Worm (Caenorhabditis elegans) whole organism, L1 larva: Measurements from ENCODE around the gene F35E12.6.

Source experiments
- C34B4.2 ChIP-seq: sonication (generic microtip); optimal IDR thresholded peaks from 2 replicates; lab custom pipeline; 2017; ENCODE audit warnings: mild to moderate bottlenecking, missing genetic modification characterization, missing compliant biosample characterization
- aha-1 ChIP-seq: fragments of 150-350 bp; optimal IDR thresholded peaks from 2 replicates; lab custom pipeline; 2014; ENCODE audit warnings: missing biosample characterization, missing genetic modification characterization
- alr-1 ChIP-seq: fragments of 200-800 bp; sonication (Bioruptor generic); optimal IDR thresholded peaks from 2 replicates; lab custom pipeline; 2018; ENCODE audit warnings: borderline replicate concordance, mild to moderate bottlenecking, missing genetic modification characterization, missing compliant biosample characterization
- ceh-63 ChIP-seq: fragments of 200-800 bp; sonication (Bioruptor generic); optimal IDR thresholded peaks from 2 replicates; lab custom pipeline; 2018; ENCODE audit warnings: mild to moderate bottlenecking, missing genetic modification characterization, missing compliant biosample characterization
- ceh-82 ChIP-seq, 3 experiments: fragments of 150-350 bp in 1 of 3; sonication (generic microtip) in 2 of 3; optimal IDR thresholded peaks; 2 replicates each; lab custom pipeline; 2014 to 2017; ENCODE audit warnings: missing biosample characterization in 3 of 3, missing genetic modification characterization in 3 of 3
- ceh-88 ChIP-seq: fragments of 200-800 bp; sonication (Bioruptor generic); IDR thresholded peaks from 2 replicates; pipeline ENCODE4 v1.3.6; 2022; ENCODE audit warnings: missing genetic modification characterization, missing compliant biosample characterization
- ceh-90 ChIP-seq: sonication (generic microtip); optimal IDR thresholded peaks from 2 replicates; lab custom pipeline; 2016; ENCODE audit warnings: missing genetic modification characterization, missing compliant biosample characterization
- ces-1 ChIP-seq: fragments of 150-350 bp; optimal IDR thresholded peaks from 2 replicates; lab custom pipeline; 2014; ENCODE audit warnings: missing biosample characterization, missing genetic modification reagents, missing genetic modification characterization
- dsc-1 ChIP-seq: sonication (generic microtip); optimal IDR thresholded peaks from 2 replicates; lab custom pipeline; 2016; ENCODE audit warnings: mild to moderate bottlenecking, missing genetic modification characterization, missing compliant biosample characterization
- efl-1 ChIP-seq, 4 experiments: fragments of 150-350 bp; optimal IDR thresholded peaks in 3 of 4; peaks in 1 of 4; 1 replicate in 1 of 4; 2 replicates in 3 of 4; lab custom pipeline; 2014; ENCODE audit warnings: missing biosample characterization in 2 of 4, missing genetic modification characterization in 2 of 4, missing genetic modification reagents in 2 of 4
- efl-3 ChIP-seq: fragments of 200-800 bp; sonication (Bioruptor generic); optimal IDR thresholded peaks from 2 replicates; lab custom pipeline; 2018; ENCODE audit warnings: mild to moderate bottlenecking, missing genetic modification characterization, missing compliant biosample characterization
- egl-13 ChIP-seq: sonication (generic microtip); optimal IDR thresholded peaks from 2 replicates; lab custom pipeline; 2016; ENCODE audit warnings: missing genotype, missing genetic modification reagents, missing genetic modification characterization, missing compliant biosample characterization
- egl-27 ChIP-seq, 2 experiments: fragments of 150-350 bp in 1 of 2; sonication (generic microtip); optimal IDR thresholded peaks; 3 replicates each; lab custom pipeline; 2017 to 2018; ENCODE audit warnings: missing biosample characterization in 2 of 2, missing genetic modification characterization in 2 of 2, missing genetic modification reagents in 2 of 2
- elt-2 ChIP-seq: sonication (generic microtip); optimal IDR thresholded peaks from 2 replicates; lab custom pipeline; 2016; ENCODE audit warnings: missing genetic modification characterization, mild to moderate bottlenecking, inconsistent platforms, missing compliant biosample characterization, missing genetic modification reagents
- ets-5 ChIP-seq: fragments of 200-800 bp; sonication (Bioruptor generic); IDR thresholded peaks from 2 replicates; pipeline ENCODE4 v1.3.6; 2022; ENCODE audit warnings: missing genetic modification characterization, missing compliant biosample characterization
- fkh-4 ChIP-seq: sonication (generic microtip); optimal IDR thresholded peaks from 2 replicates; lab custom pipeline; 2016; ENCODE audit warnings: missing compliant biosample characterization, missing genetic modification characterization, borderline replicate concordance
- fkh-8 ChIP-seq: sonication (generic microtip); optimal IDR thresholded peaks from 2 replicates; lab custom pipeline; 2016; ENCODE audit warnings: mild to moderate bottlenecking, missing genetic modification characterization, missing compliant biosample characterization
- fos-1 ChIP-seq: fragments of 150-350 bp; optimal IDR thresholded peaks from 2 replicates; lab custom pipeline; 2014; ENCODE audit warnings: missing biosample characterization, missing genetic modification characterization
- hpl-2 ChIP-seq: fragments of 150-350 bp; optimal IDR thresholded peaks from 2 replicates; lab custom pipeline; 2014; ENCODE audit warnings: missing biosample characterization, missing genetic modification reagents, missing genetic modification characterization
- isw-1 ChIP-seq: fragments of 200-800 bp; sonication (Bioruptor generic); IDR thresholded peaks from 2 replicates; pipeline ENCODE4 v1.3.6; 2022; ENCODE audit warnings: missing genetic modification characterization, missing compliant biosample characterization
- jun-1 ChIP-seq: fragments of 150-350 bp; optimal IDR thresholded peaks from 2 replicates; lab custom pipeline; 2014; ENCODE audit warnings: missing biosample characterization, missing genetic modification reagents, missing genetic modification characterization
- lin-13 ChIP-seq: fragments of 150-350 bp; optimal IDR thresholded peaks from 2 replicates; lab custom pipeline; 2014; ENCODE audit warnings: missing biosample characterization, missing genetic modification reagents, missing genetic modification characterization
- lin-14 ChIP-seq: fragments of 200-800 bp; sonication (Bioruptor generic); optimal IDR thresholded peaks from 2 replicates; lab custom pipeline; 2018; ENCODE audit warnings: mild to moderate bottlenecking, missing genetic modification characterization, moderate library complexity, missing compliant biosample characterization
- lin-15B ChIP-seq: fragments of 150-350 bp; sonication (generic microtip); optimal IDR thresholded peaks from 3 replicates; lab custom pipeline; 2014; ENCODE audit warnings: missing biosample characterization, missing genetic modification characterization
- lin-35 ChIP-seq, 2 experiments: fragments of 150-350 bp; optimal IDR thresholded peaks; 2 replicates each; lab custom pipeline; 2014; ENCODE audit warnings: missing biosample characterization in 2 of 2, missing genetic modification characterization in 2 of 2, missing genetic modification reagents in 2 of 2
- lin-39 ChIP-seq: fragments of 150-350 bp; optimal IDR thresholded peaks from 2 replicates; lab custom pipeline; 2014; ENCODE audit warnings: missing biosample characterization, missing genetic modification reagents, missing genetic modification characterization
- lir-3 ChIP-seq: sonication (generic microtip); optimal IDR thresholded peaks from 2 replicates; lab custom pipeline; 2016; ENCODE audit warnings: mild to moderate bottlenecking, missing genetic modification characterization, moderate library complexity, missing compliant biosample characterization; ENCODE audit not compliant: poor library complexity
- lsy-2 ChIP-seq, 2 experiments: fragments of 150-350 bp; optimal IDR thresholded peaks; 2 replicates each; lab custom pipeline; 2014; ENCODE audit warnings: missing biosample characterization in 2 of 2, missing genetic modification characterization in 2 of 2
- mab-9 ChIP-seq: fragments of 200-800 bp; sonication (Bioruptor generic); IDR thresholded peaks from 2 replicates; pipeline ENCODE4 v1.3.6; 2022; ENCODE audit warnings: missing genetic modification reagents, missing genetic modification characterization, missing compliant biosample characterization
- mdl-1 ChIP-seq, 2 experiments: fragments of 150-350 bp; optimal IDR thresholded peaks; 2 replicates each; lab custom pipeline; 2014 to 2017; ENCODE audit warnings: missing biosample characterization in 2 of 2, missing genetic modification characterization in 2 of 2, inconsistent platforms in 1 of 2
- mef-2 ChIP-seq: fragments of 150-350 bp; optimal IDR thresholded peaks from 2 replicates; lab custom pipeline; 2014; ENCODE audit warnings: missing biosample characterization, missing genetic modification characterization
- mep-1 ChIP-seq: fragments of 150-350 bp; optimal IDR thresholded peaks from 2 replicates; lab custom pipeline; 2014; ENCODE audit warnings: missing biosample characterization, missing genetic modification characterization
- nhr-11 ChIP-seq: fragments of 150-350 bp; optimal IDR thresholded peaks from 2 replicates; lab custom pipeline; 2014; ENCODE audit warnings: missing biosample characterization, missing genetic modification characterization
- nhr-12 ChIP-seq: sonication (generic microtip); optimal IDR thresholded peaks from 2 replicates; lab custom pipeline; 2017; ENCODE audit warnings: missing biosample characterization, missing genetic modification characterization
- nhr-47 ChIP-seq: sonication (generic microtip); optimal IDR thresholded peaks from 2 replicates; lab custom pipeline; 2016; ENCODE audit warnings: mild to moderate bottlenecking, missing genetic modification characterization, moderate library complexity, missing compliant biosample characterization
- nhr-71 ChIP-seq: sonication (generic microtip); optimal IDR thresholded peaks from 2 replicates; lab custom pipeline; 2016; ENCODE audit warnings: mild to moderate bottlenecking, missing genetic modification characterization, moderate library complexity, missing compliant biosample characterization
- nhr-76 ChIP-seq: sonication (generic microtip); optimal IDR thresholded peaks from 2 replicates; lab custom pipeline; 2017; ENCODE audit warnings: missing biosample characterization, missing genetic modification characterization
- nhr-77 ChIP-seq: fragments of 150-350 bp; optimal IDR thresholded peaks from 2 replicates; lab custom pipeline; 2014; ENCODE audit warnings: missing biosample characterization, missing genetic modification characterization
- nhr-84 ChIP-seq: sonication (generic microtip); optimal IDR thresholded peaks from 2 replicates; lab custom pipeline; 2017; ENCODE audit warnings: missing biosample characterization, missing genetic modification characterization
- nhr-85 ChIP-seq: sonication (generic microtip); peaks from one replicate; lab custom pipeline; 2016; ENCODE audit warnings: missing genetic modification characterization, inconsistent platforms, missing compliant biosample characterization
- nhr-90 ChIP-seq: sonication (generic microtip); optimal IDR thresholded peaks from 2 replicates; lab custom pipeline; 2016; ENCODE audit warnings: mild to moderate bottlenecking, missing genetic modification characterization, missing compliant biosample characterization; ENCODE audit not compliant: poor library complexity
- pag-3 ChIP-seq: sonication (generic microtip); optimal IDR thresholded peaks from 2 replicates; lab custom pipeline; 2017; ENCODE audit warnings: missing genetic modification characterization, mild to moderate bottlenecking, missing compliant biosample characterization, antibody characterized with exemption, borderline replicate concordance; ENCODE audit not compliant: insufficient read depth
- pax-3 ChIP-seq: fragments of 200-800 bp; sonication (Bioruptor generic); optimal IDR thresholded peaks from 2 replicates; lab custom pipeline; 2018; ENCODE audit warnings: mild to moderate bottlenecking, missing genetic modification characterization, moderate library complexity, missing compliant biosample characterization
- skn-1 ChIP-seq: fragments of 150-350 bp; optimal IDR thresholded peaks from 2 replicates; lab custom pipeline; 2014; ENCODE audit warnings: missing biosample characterization, missing genetic modification characterization
- snpc-4 ChIP-seq: fragments of 150-350 bp; optimal IDR thresholded peaks from 2 replicates; lab custom pipeline; 2014; ENCODE audit warnings: missing biosample characterization, missing genetic modification characterization
- snu-23 ChIP-seq: sonication (generic microtip); optimal IDR thresholded peaks from 2 replicates; lab custom pipeline; 2016; ENCODE audit warnings: missing genetic modification characterization, missing compliant biosample characterization
- sup-37 ChIP-seq: fragments of 200-800 bp; sonication (Bioruptor generic); optimal IDR thresholded peaks from 2 replicates; lab custom pipeline; 2018; ENCODE audit warnings: mild to moderate bottlenecking, missing genetic modification characterization, missing compliant biosample characterization
- swsn-7 ChIP-seq: sonication (generic microtip); optimal IDR thresholded peaks from 2 replicates; lab custom pipeline; 2016; ENCODE audit warnings: missing genetic modification characterization, missing compliant biosample characterization
- tbx-2 ChIP-seq: sonication (generic microtip); optimal IDR thresholded peaks from 2 replicates; lab custom pipeline; 2016; ENCODE audit warnings: missing genetic modification characterization, missing compliant biosample characterization
- tlp-1 ChIP-seq: fragments of 150-350 bp; optimal IDR thresholded peaks from 2 replicates; lab custom pipeline; 2014; ENCODE audit warnings: missing biosample characterization, missing genetic modification characterization
- unc-130 ChIP-seq: fragments of 150-350 bp; optimal IDR thresholded peaks from 2 replicates; lab custom pipeline; 2017; ENCODE audit warnings: missing biosample characterization, missing genetic modification characterization, inconsistent platforms
- unc-98 ChIP-seq: fragments of 200-800 bp; sonication (Bioruptor generic); IDR thresholded peaks from 2 replicates; pipeline ENCODE4 v1.3.6; 2022; ENCODE audit warnings: missing genetic modification characterization, missing compliant biosample characterization
- zag-1 ChIP-seq: fragments of 150-350 bp; optimal IDR thresholded peaks from 2 replicates; lab custom pipeline; 2014; ENCODE audit warnings: missing biosample characterization, missing genetic modification characterization

The F35E12.6 gene

DNA sequence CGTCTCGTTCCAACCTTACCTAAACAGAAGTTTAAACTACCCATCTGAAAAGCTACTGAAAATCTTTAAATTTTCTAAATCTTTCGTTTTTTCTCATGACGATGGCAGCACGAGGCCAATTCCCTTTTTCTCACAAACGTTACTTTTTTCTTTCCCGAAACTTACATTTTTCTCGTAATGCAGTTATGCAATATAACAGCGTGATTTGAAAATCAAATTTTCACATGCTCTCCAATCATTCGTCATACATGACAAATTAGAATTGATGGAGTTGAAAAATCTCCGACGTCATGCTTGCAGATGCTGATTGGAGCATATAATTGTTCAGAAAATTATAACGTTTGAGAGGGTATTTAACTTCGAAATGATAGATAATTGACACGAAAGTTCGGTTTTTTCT, 27.7 kb upstream of the F35E12.6 start:
- TF ChIP-seq ceh-82 (tag; optimal IDR thresholded peaks at IDR 0.05; lab: Kevin White, UChicago) (no peak), ceh-88 (no peak), mab-9 (GFP tag; lab: Robert Waterston, UW) (no peak), nhr-84 (no peak), isw-1 (GFP tag; lab: Robert Waterston, UW) (no peak), snu-23 (no peak), efl-1 (optimal IDR thresholded peaks at IDR 0.05; lab: Kevin White, UChicago) (no peak), efl-1 (GFP tag; optimal IDR thresholded peaks at IDR 0.05 in 1 of 2; lab: Kevin White, UChicago) (no peak), ets-5 (GFP tag; lab: Robert Waterston, UW) (no peak), dsc-1 (no peak), nhr-90 (tag; lab: Kevin White, UChicago) (no peak), aha-1 (tag; lab: Kevin White, UChicago) (no peak), hpl-2 (no peak), elt-2 (tag; lab: Kevin White, UChicago) (no peak), nhr-11 (tag; lab: Kevin White, UChicago) (no peak), jun-1 (tag; lab: Kevin White, UChicago) (no peak), pax-3 (tag; lab: Kevin White, UChicago) (peak; percentile 56), unc-98 (GFP tag; lab: Robert Waterston, UW) (no peak), lir-3 (tag; lab: Kevin White, UChicago) (no peak), alr-1 (tag; lab: Kevin White, UChicago) (no peak), tlp-1 (tag; lab: Kevin White, UChicago) (no peak), nhr-47 (tag; lab: Kevin White, UChicago) (peak; percentile 56), swsn-7 (tag; lab: Kevin White, UChicago) (peak; percentile 11), snpc-4 (tag; lab: Kevin White, UChicago) (no peak), lin-15B (tag; lab: Kevin White, UChicago) (no peak), mef-2 (tag; lab: Kevin White, UChicago) (no peak), egl-13 (tag; lab: Kevin White, UChicago) (no peak), sup-37 (GFP tag; lab: Kevin White, UChicago) (no peak), egl-27 (tag; optimal IDR thresholded peaks at IDR 0.05; lab: Kevin White, UChicago) (no peak), lin-39 (tag; lab: Kevin White, UChicago) (no peak), C34B4.2 (tag; lab: Kevin White, UChicago) (no peak), fkh-4 (no peak), lin-14 (GFP tag; lab: Kevin White, UChicago) (peak; percentile 42), ceh-90 (no peak), ces-1 (GFP tag; lab: Kevin White, UChicago) (no peak), lsy-2 (tag; optimal IDR thresholded peaks at IDR 0.05; lab: Kevin White, UChicago) (peak in 1 of 2 experiments; percentile 5), zag-1 (tag; lab: Kevin White, UChicago) (no peak), nhr-71 (tag; lab: Kevin White, UChicago) (peak; percentile 70), mep-1 (tag; lab: Kevin White, UChicago) (no peak), lin-13 (no peak), efl-3 (GFP tag; lab: Kevin White, UChicago) (no peak), nhr-85 (tag; lab: Kevin White, UChicago) (no peak), nhr-12 (tag; lab: Kevin White, UChicago) (no peak), ceh-63 (GFP tag; lab: Kevin White, UChicago) (no peak), tbx-2 (tag; lab: Kevin White, UChicago) (no peak), lin-35 (GFP tag; optimal IDR thresholded peaks at IDR 0.05; lab: Kevin White, UChicago) (no peak), skn-1 (no peak), mdl-1 (tag; optimal IDR thresholded peaks at IDR 0.05; lab: Kevin White, UChicago) (no peak), unc-130 (tag; lab: Kevin White, UChicago) (no peak), nhr-77 (tag; lab: Kevin White, UChicago) (no peak), nhr-76 (tag; lab: Kevin White, UChicago) (no peak), pag-3 (tag; lab: Kevin White, UChicago) (no peak), fos-1 (tag; lab: Kevin White, UChicago) (no peak), fkh-8 (tag; lab: Kevin White, UChicago) (peak; percentile 91)
